Fruit fly (Drosophila melanogaster): ENCODE data around the gene Usp1.

The Usp1 gene

DNA sequence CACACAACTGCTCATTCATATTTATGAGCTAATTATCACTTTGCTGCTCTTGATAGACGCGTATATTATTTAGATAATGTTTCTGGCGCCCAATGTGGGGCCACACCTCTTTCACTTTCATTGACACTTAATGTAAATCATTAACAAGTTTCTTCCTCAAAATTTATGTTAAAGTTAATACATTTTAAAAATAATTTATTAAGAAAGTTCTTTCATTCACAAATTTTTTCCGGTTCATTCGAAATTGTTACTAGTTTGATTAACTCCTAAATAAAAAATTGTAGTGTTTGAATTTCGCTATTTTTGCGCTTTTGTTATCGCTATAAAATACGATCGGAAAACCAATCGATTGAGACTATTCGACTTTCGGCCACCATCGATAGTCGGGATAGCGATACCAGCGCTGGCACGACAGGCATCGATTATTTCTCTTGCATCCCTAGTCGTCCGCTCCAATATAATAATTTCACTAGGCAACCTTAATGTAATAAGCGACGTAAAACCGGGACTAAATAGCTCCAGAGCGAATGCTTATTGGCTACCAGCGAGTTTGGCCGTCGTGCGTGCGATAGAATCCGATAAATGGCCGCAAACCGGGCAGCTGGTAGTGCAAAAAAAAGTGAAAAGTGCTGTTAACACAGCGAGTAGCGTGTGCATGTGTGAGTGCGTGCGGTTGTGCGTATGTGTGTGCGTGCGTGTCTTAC is at the start of gene Usp1:
Gene Usp1 (plus strand): TSS at position 417 of the 704 bp plus-strand sequence.
- no peak for TF ChIP-seq CG8478 (optimal IDR thresholded peaks at IDR 0.05)
- TF ChIP-seq CTCF (optimal IDR thresholded peaks at IDR 0.05) = peak in 1 of 2 experiments; percentile 48

DNA sequence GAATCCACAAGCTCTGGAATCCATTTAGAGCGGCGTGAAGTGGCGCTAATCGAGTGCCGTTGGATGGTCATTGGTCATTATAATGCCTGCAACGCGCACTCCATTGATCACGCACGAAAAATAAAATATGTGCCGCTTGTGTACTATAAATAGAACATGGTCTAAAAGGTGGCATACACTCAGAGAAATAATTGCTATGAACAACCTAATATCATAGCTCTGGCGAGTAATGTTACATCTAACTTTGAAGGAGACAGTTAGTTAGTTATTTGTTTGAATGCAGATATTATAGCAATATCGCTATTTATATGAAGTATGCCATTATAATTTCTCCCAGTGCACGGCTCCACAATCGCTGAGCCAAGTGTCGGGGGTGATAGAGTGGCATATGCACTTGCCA is 38.0 kb upstream of the Usp1 start:
- no peak for TF ChIP-seq CTCF (optimal IDR thresholded peaks at IDR 0.05)
- no peak for TF ChIP-seq CG8478 (optimal IDR thresholded peaks at IDR 0.05)

DNA sequence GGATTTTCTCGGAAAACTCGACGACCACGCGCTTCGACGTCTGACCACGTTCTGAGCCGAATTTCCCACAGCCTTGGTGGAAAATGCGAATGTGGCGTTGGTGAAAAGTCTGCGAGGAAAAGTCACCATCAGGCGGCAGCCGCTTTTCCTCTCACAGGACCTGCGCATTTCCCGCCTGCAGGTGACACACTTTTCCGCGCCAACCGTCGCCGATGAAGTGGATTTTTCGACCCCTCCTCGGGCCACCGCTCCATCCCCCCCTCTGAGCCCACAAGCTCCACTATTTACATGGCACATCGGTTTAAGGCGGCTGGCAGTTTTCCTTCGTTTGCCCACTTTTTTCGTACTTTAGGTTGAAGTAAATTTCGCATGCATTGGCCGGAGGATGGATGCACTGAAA is 34.0 kb upstream of the Usp1 start, which contains the start of gene jus:
Gene jus (minus strand): TSS at position 38 of the 400 bp plus-strand sequence.
- TF ChIP-seq CG8478 (optimal IDR thresholded peaks at IDR 0.05) (no peak), CTCF (optimal IDR thresholded peaks at IDR 0.05) (no peak)

dm6 chr3R:29196967-29197611 is 31.9 kb upstream of the Usp1 start, which contains the start of gene CG14515:
Gene CG14515, plus strand, starts transcription at chr3R:29197556.
- TF ChIP-seq CTCF (optimal IDR thresholded peaks at IDR 0.05) = no peak
- TF ChIP-seq CG8478 (optimal IDR thresholded peaks at IDR 0.05) = no peak

- TF ChIP-seq CG8478 (optimal IDR thresholded peaks at IDR 0.05) = no peak
- no peak for TF ChIP-seq CTCF (optimal IDR thresholded peaks at IDR 0.05)
Observed at dm6 chr3R:29198299-29198698, 30.7 kb upstream of the Usp1 start.

dm6 chr3R:29199807-29200693 is 28.9 kb upstream of the Usp1 start, which contains the start of gene CG11899:
Gene CG11899, plus strand, starts transcription at chr3R:29200454.
- TF ChIP-seq CTCF (optimal IDR thresholded peaks at IDR 0.05) (no peak), CG8478 (optimal IDR thresholded peaks at IDR 0.05) (no peak)

DNA sequence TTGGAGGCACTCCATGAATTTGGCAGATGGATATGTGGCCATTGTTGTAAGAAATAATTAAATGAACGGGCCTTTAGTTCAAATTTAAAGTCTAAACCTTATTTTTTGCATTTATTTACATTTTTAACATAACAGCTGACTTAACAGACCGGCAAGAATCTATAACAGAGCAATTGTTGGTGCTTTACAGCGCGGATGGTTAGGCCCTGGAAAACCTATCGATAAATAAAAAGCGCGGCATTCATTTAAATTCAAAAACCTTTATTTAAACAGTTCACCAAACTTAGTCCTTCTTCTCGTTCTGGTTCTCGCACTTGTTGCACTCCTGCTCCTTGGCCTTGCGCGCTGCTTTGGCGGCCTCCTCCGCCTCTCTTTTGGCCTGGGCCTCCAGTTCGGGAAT is 26.5 kb upstream of the Usp1 start, which contains the start of gene Mesh1:
Gene Mesh1 (minus strand): TSS at position 108 of the 400 bp plus-strand sequence.
- peak; percentile 5 for TF ChIP-seq CG8478 (optimal IDR thresholded peaks at IDR 0.05)
- TF ChIP-seq CTCF (optimal IDR thresholded peaks at IDR 0.05) = no peak

DNA sequence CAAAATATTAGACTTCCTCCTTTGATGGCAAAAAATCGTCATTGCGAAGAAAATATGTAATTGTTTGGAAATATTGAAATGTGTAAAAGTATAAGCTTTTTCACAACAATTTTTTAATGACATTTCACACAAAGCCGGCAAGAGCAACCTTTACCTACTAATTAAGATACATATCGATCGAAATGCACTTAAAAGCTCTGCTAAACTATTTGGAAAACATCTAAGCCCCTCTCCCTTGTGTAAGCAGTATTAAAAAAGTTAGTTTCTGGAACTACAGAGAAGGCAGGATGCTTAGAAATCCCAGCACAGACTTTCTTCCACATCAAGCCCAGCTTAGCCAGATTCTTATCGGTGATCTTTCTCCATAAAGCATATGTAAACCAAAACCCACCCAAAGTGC is 24.9 kb upstream of the Usp1 start, which contains the start of gene Cyt-c1L:
Gene Cyt-c1L (minus strand): TSS at position 101 of the 400 bp plus-strand sequence.
- TF ChIP-seq CG8478 (optimal IDR thresholded peaks at IDR 0.05) = no peak
- TF ChIP-seq CTCF (optimal IDR thresholded peaks at IDR 0.05) = no peak

- TF ChIP-seq CTCF (optimal IDR thresholded peaks at IDR 0.05) (no peak), CG8478 (optimal IDR thresholded peaks at IDR 0.05) (no peak)
Observed at dm6 chr3R:29204612-29205480, 24.1 kb upstream of the Usp1 start.

DNA sequence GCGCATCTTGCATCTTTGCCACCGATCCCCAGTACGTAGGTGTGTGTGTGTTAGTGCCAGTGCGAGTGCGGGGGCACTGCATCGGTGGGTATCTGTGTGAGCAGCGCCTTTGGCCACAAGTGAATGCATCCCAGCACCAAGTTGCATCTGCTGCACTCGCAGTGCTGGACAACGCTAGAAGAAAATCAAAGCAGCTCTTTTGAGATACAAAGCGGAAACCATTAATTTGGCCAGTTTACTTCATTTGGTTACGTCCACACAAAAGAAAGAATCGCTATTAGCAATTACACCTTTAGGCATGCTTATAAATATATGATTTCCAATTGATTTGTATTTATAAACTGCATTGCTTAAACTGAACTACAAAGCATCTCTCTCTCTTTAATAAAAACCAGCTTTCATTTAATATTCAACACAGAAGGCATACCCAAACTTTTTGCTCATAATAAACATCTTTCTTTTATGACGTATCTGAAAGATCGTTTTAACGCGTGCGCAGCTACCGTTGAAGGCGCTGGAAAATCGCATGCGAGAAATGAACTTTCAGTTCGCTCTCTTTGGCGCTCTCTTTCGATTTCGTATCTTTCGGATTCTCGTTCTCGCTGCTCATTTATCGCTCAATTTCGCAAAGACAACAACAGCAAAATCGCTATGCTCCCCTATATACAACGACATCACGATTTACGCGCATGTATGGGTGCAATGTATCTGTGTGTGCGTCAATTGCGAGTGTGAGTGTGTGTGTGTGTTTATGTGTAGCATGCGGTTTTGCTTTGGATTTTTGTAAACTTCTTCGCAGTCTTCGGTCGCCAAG is 22.6 kb upstream of the Usp1 start:
- no peak for TF ChIP-seq CTCF (optimal IDR thresholded peaks at IDR 0.05)
- TF ChIP-seq CG8478 (optimal IDR thresholded peaks at IDR 0.05) = no peak

- no peak for TF ChIP-seq CG8478 (optimal IDR thresholded peaks at IDR 0.05)
- no peak for TF ChIP-seq CTCF (optimal IDR thresholded peaks at IDR 0.05)
Observed at dm6 chr3R:29207012-29207656, 21.8 kb upstream of the Usp1 start.

DNA sequence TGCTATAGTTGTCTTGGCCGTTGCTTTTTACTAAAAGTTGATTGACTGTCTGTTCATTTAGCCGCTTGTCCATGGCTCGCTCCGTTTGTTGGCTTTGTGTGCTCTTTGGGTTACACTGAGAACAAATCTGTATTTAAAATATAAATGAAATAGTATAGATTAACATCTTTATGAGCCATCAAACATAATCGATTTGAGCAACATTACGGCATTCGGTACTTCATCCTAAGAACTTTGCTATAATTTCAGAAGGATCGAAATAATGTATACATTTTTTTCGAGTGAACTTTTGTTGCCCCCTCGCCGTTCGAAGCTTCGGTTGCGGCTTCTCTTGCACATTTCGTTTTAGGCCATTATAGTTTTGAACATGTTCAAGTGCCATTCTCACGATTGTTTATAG is 21.0 kb upstream of the Usp1 start:
- TF ChIP-seq CG8478 (optimal IDR thresholded peaks at IDR 0.05) (no peak), CTCF (optimal IDR thresholded peaks at IDR 0.05) (no peak)

- TF ChIP-seq CG8478 (optimal IDR thresholded peaks at IDR 0.05) (no peak), CTCF (optimal IDR thresholded peaks at IDR 0.05) (no peak)
Observed at dm6 chr3R:29210091-29210490, 18.9 kb upstream of the Usp1 start.
